Fruit fly (Drosophila melanogaster): ENCODE results near the gene CtsL4.

The CtsL4 gene

DNA sequence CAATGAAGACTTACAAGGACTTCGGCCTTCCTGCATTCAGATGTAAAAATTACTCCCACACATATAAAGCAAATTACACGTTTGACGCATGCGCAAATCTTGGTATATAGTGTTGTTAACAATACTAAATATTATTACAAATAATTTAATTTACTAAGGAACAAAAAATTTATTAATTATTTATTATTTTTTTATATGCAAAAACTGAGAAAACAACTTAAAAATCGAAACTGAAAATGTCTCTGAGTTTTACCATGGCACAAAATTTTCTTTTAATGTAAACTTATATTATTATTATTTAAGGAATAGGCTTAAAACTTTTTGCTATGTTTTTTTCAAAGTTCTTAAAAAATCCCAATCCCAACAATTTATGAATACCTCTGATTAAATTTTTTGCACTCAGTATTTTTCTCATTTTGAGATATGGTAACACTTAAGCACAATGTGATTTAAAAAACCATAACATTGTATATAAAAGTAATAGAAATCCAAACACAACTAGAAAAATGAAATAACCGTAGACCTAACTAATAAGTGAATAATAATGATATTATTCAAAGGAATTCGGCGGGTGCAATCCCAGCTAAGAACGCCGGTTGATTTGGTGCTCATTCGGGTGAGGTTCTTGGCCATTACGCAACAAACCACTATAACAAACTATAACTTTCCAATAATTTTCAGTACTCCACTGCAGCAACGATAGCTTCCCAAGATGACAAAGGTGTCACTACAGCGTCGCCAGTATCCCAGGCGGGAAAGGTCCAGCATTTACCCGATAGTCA lies 25.1 kb downstream of the CtsL4 start, which contains the start of the genes Schip1 and Cox10 (continued):
- peak; percentile 45; the same call in 1 of the 2 replicates for TF ChIP-seq E2f2 (GFP tag; IDR thresholded peaks at IDR 0.05)
- TF ChIP-seq CG9797 (GFP tag; optimal IDR thresholded peaks at IDR 0.05): peak; percentile 14
- no peak for TF ChIP-seq br (optimal IDR thresholded peaks at IDR 0.05)
- peak; percentile 20 for TF ChIP-seq phol (tag; optimal IDR thresholded peaks at IDR 0.05)
- TF ChIP-seq HmgZ (tag; optimal IDR thresholded peaks at IDR 0.05): peak; percentile 19
- no peak for TF ChIP-seq CG6175 (GFP tag; IDR thresholded peaks at IDR 0.05)
- TF ChIP-seq sug (tag; optimal IDR thresholded peaks at IDR 0.05): peak; percentile 31
- no peak for TF ChIP-seq CG17568 (GFP tag; optimal IDR thresholded peaks at IDR 0.05)
- TF ChIP-seq sna (GFP tag; IDR thresholded peaks at IDR 0.05; ENCODE audit: partially characterized antibody): no peak
- no peak for TF ChIP-seq Camta (GFP tag; optimal IDR thresholded peaks at IDR 0.05)
- TF ChIP-seq oc (tag; optimal IDR thresholded peaks at IDR 0.05): no peak
- TF ChIP-seq CG42726 (GFP tag; IDR thresholded peaks at IDR 0.05; ENCODE audit: partially characterized antibody): no peak
- no peak for TF ChIP-seq vvl (GFP tag; IDR thresholded peaks at IDR 0.05)
- peak; percentile 10 for TF ChIP-seq tap (tag; optimal IDR thresholded peaks at IDR 0.05)
- TF ChIP-seq CG8388 (GFP tag; optimal IDR thresholded peaks at IDR 0.05): peak; percentile 27
- TF ChIP-seq CG6689 (GFP tag; IDR thresholded peaks at IDR 0.05): no peak
- TF ChIP-seq CG15601 (tag; optimal IDR thresholded peaks at IDR 0.05): peak; percentile 23
- TF ChIP-seq scrt (GFP tag; optimal IDR thresholded peaks at IDR 0.05): no peak
- TF ChIP-seq gce (GFP tag; IDR thresholded peaks at IDR 0.05): no peak
- no peak for TF ChIP-seq Gug (GFP tag; IDR thresholded peaks at IDR 0.05)
- peak; percentile 24 for TF ChIP-seq YL-1 (GFP tag; optimal IDR thresholded peaks at IDR 0.05)
- TF ChIP-seq ac (GFP tag; optimal IDR thresholded peaks at IDR 0.05): no peak
- peak; percentile 56 for TF ChIP-seq CoRest (tag; optimal IDR thresholded peaks at IDR 0.05)
- TF ChIP-seq CG4328 (GFP tag; optimal IDR thresholded peaks at IDR 0.05): no peak
- no peak for TF ChIP-seq NFAT (GFP tag; IDR thresholded peaks at IDR 0.05)
- TF ChIP-seq BtbVII (GFP tag; optimal IDR thresholded peaks at IDR 0.05): no peak
- TF ChIP-seq MESR4 (GFP tag; optimal IDR thresholded peaks at IDR 0.05): peak; percentile 68
- no peak for TF ChIP-seq pros (GFP tag; optimal IDR thresholded peaks at IDR 0.05)
- TF ChIP-seq Dfd (GFP tag; optimal IDR thresholded peaks at IDR 0.05): no peak
- TF ChIP-seq D19A (tag; optimal IDR thresholded peaks at IDR 0.05): peak; percentile 53
- peak in 1 of 2 experiments; percentile 16 for TF ChIP-seq dpn (GFP tag; optimal IDR thresholded peaks at IDR 0.05)
- TF ChIP-seq ci (GFP tag; IDR thresholded peaks at IDR 0.05): no peak
- no peak for TF ChIP-seq ems (GFP tag; optimal IDR thresholded peaks at IDR 0.05)
- TF ChIP-seq CG2129 (GFP tag; IDR thresholded peaks at IDR 0.05; ENCODE audit: partially characterized antibody): no peak
- no peak for TF ChIP-seq Atf-2 (GFP tag; optimal IDR thresholded peaks at IDR 0.05)
- peak; percentile 21 for TF ChIP-seq stwl (tag; optimal IDR thresholded peaks at IDR 0.05)
- peak; percentile 13 for TF ChIP-seq pzg (GFP tag; optimal IDR thresholded peaks at IDR 0.05)
- no peak for TF ChIP-seq lmd (GFP tag; IDR thresholded peaks at IDR 0.05)
- TF ChIP-seq gfzf (GFP tag; optimal IDR thresholded peaks at IDR 0.05): peak; percentile 59
- TF ChIP-seq CG5180 (GFP tag; optimal IDR thresholded peaks at IDR 0.05): no peak
- TF ChIP-seq Nf-YC (tag; optimal IDR thresholded peaks at IDR 0.05): peak; percentile 33
- TF ChIP-seq CTCF (GFP tag; optimal IDR thresholded peaks at IDR 0.05): no peak
- TF ChIP-seq pho (GFP tag; optimal IDR thresholded peaks at IDR 0.05): no peak
- TF ChIP-seq Pdp1 (GFP tag; optimal IDR thresholded peaks at IDR 0.05): peak in 1 of 2 experiments; percentile 99
- no peak for TF ChIP-seq al (GFP tag; IDR thresholded peaks at IDR 0.05)
- no peak for TF ChIP-seq CG1529 (GFP tag; optimal IDR thresholded peaks at IDR 0.05)
- peak; percentile 69 for TF ChIP-seq gem (tag; optimal IDR thresholded peaks at IDR 0.05)
- no peak for TF ChIP-seq zf30C (GFP tag; optimal IDR thresholded peaks at IDR 0.05)
- TF ChIP-seq btn (GFP tag; optimal IDR thresholded peaks at IDR 0.05): no peak
- peak; percentile 26 for TF ChIP-seq CG15514 (GFP tag; optimal IDR thresholded peaks at IDR 0.05)
